Fruit fly (Drosophila melanogaster) whole organism, embryonic: ENCODE measurements around the gene alien.

Experiments
- B-H2 ChIP-seq: fragments of 200-800 bp; sonication (Bioruptor generic); optimal IDR thresholded peaks from 2 replicates; lab custom pipeline; 2018; ENCODE audit warnings: missing biosample characterization, mild to moderate bottlenecking, missing genetic modification characterization
- BtbVII ChIP-seq: fragments of 200-800 bp; sonication (Bioruptor generic); optimal IDR thresholded peaks from 3 replicates; lab custom pipeline; 2017; ENCODE audit warnings: missing biosample characterization, mild to moderate bottlenecking, missing genetic modification characterization
- CG10321 ChIP-seq: fragments of 200-800 bp; sonication (Bioruptor generic); IDR thresholded peaks from 2 replicates; pipeline ENCODE4 v1.3.6; 2022; ENCODE audit warnings: missing biosample characterization, missing genetic modification characterization
- CG14860 ChIP-seq: fragments of 200-800 bp; sonication (Bioruptor generic); IDR thresholded peaks from 3 replicates; pipeline ENCODE4 v1.3.6; 2022; ENCODE audit warnings: missing biosample characterization, missing genetic modification characterization; ENCODE audit not compliant: partially characterized antibody
- CG1529 ChIP-seq: fragments of 200-800 bp; sonication (Bioruptor generic); optimal IDR thresholded peaks from 3 replicates; lab custom pipeline; 2018; ENCODE audit warnings: missing biosample characterization, missing genetic modification characterization
- CG15514 ChIP-seq: fragments of 200-800 bp; sonication (Bioruptor generic); optimal IDR thresholded peaks from 3 replicates; lab custom pipeline; 2017; ENCODE audit warnings: missing biosample characterization, missing genetic modification characterization, mild to moderate bottlenecking, moderate library complexity, missing genetic modification reagents
- CG1603 ChIP-seq: fragments of 200-800 bp; sonication (Bioruptor generic); optimal IDR thresholded peaks from 2 replicates; lab custom pipeline; 2019; ENCODE audit warnings: missing biosample characterization, mild to moderate bottlenecking, missing genetic modification characterization, moderate library complexity
- CG18619 ChIP-seq: fragments of 200-800 bp; sonication (Bioruptor generic); optimal IDR thresholded peaks from 3 replicates; lab custom pipeline; 2017; ENCODE audit warnings: missing biosample characterization, mild to moderate bottlenecking, missing genetic modification characterization
- CG2199 ChIP-seq: fragments of 200-800 bp; sonication (Bioruptor generic); IDR thresholded peaks from 3 replicates; pipeline ENCODE4 v1.3.6; 2022; ENCODE audit warnings: missing biosample characterization, missing genetic modification characterization
- CG2889 ChIP-seq: fragments of 200-800 bp; sonication (Bioruptor generic); IDR thresholded peaks from 3 replicates; pipeline ENCODE4 v1.3.6; 2022; ENCODE audit warnings: missing biosample characterization, missing genetic modification characterization
- CG30431 ChIP-seq: fragments of 200-800 bp; sonication (Bioruptor generic); optimal IDR thresholded peaks from 2 replicates; lab custom pipeline; 2017; ENCODE audit warnings: missing biosample characterization, missing genetic modification characterization
- CG3847 ChIP-seq: fragments of 200-800 bp; sonication (Bioruptor generic); IDR thresholded peaks from 2 replicates; pipeline ENCODE4 v1.3.6; 2022; ENCODE audit warnings: missing biosample characterization, missing genetic modification characterization
- CG4282 ChIP-seq: fragments of 200-800 bp; sonication (Bioruptor generic); optimal IDR thresholded peaks from 2 replicates; lab custom pipeline; 2016; ENCODE audit warnings: missing biosample characterization, missing genetic modification characterization
- CG6254 ChIP-seq: fragments of 200-800 bp; sonication (Bioruptor generic); optimal IDR thresholded peaks from 3 replicates; lab custom pipeline; 2017; ENCODE audit warnings: mild to moderate bottlenecking, missing biosample characterization, missing genetic modification reagents, missing genetic modification characterization
- CG6683 ChIP-seq: fragments of 200-800 bp; sonication (Bioruptor generic); optimal IDR thresholded peaks from 2 replicates; lab custom pipeline; 2017; ENCODE audit warnings: missing biosample characterization, mild to moderate bottlenecking, missing genetic modification characterization, missing genetic modification reagents
- CG7963 ChIP-seq: fragments of 200-800 bp; sonication (Bioruptor generic); IDR thresholded peaks from 3 replicates; pipeline ENCODE4 v1.3.6; 2022; ENCODE audit warnings: missing biosample characterization, missing genetic modification characterization; ENCODE audit not compliant: partially characterized antibody
- CG8944 ChIP-seq: fragments of 200-800 bp; sonication (Bioruptor generic); optimal IDR thresholded peaks from 3 replicates; lab custom pipeline; 2016; ENCODE audit warnings: missing biosample characterization, missing genetic modification characterization
- CG9727 ChIP-seq: fragments of 200-800 bp; sonication (Bioruptor generic); optimal IDR thresholded peaks from 3 replicates; lab custom pipeline; 2017; ENCODE audit warnings: missing biosample characterization, mild to moderate bottlenecking, missing genetic modification characterization
- D ChIP-seq, 2 experiments: fragments of 200-800 bp in 1 of 2; fragments of >200 bp in 1 of 2; sonication (Bioruptor generic) in 1 of 2; optimal IDR thresholded peaks; 2 replicates in 1 of 2; 3 replicates in 1 of 2; lab custom pipeline; 2017; ENCODE audit warnings: mild to moderate bottlenecking in 1 of 2, missing biosample characterization in 1 of 2, missing genetic modification characterization in 1 of 2, missing genetic modification reagents in 1 of 2
- Dip2 ChIP-seq: fragments of 200-800 bp; sonication (Bioruptor generic); IDR thresholded peaks from 2 replicates; pipeline ENCODE4 v1.3.6; 2022; ENCODE audit warnings: missing biosample characterization, missing genetic modification characterization
- ERR ChIP-seq: fragments of 200-800 bp; sonication (Bioruptor generic); optimal IDR thresholded peaks from 2 replicates; lab custom pipeline; 2016; ENCODE audit warnings: missing biosample characterization, missing genetic modification characterization
- Elba2 ChIP-seq: fragments of 200-800 bp; sonication (Bioruptor generic); optimal IDR thresholded peaks from 3 replicates; lab custom pipeline; 2016; ENCODE audit warnings: missing biosample characterization, missing genetic modification characterization
- Hand ChIP-seq: fragments of 200-800 bp; sonication (Bioruptor generic); optimal IDR thresholded peaks from 2 replicates; lab custom pipeline; 2017; ENCODE audit warnings: mild to moderate bottlenecking, missing biosample characterization, missing genetic modification reagents, missing genetic modification characterization
- Kr ChIP-seq: fragments of 200-800 bp; sonication (Bioruptor generic); optimal IDR thresholded peaks from 2 replicates; lab custom pipeline; 2017; ENCODE audit warnings: missing biosample characterization, mild to moderate bottlenecking, missing genetic modification characterization
- MESR4 ChIP-seq: fragments of 200-800 bp; sonication (Bioruptor generic); optimal IDR thresholded peaks from 2 replicates; lab custom pipeline; 2018; ENCODE audit warnings: missing biosample characterization, mild to moderate bottlenecking, missing genetic modification characterization, moderate library complexity
- Sin3A ChIP-seq: fragments of >200 bp; optimal IDR thresholded peaks from 2 replicates; lab custom pipeline; 2018
- Six4 ChIP-seq: fragments of 200-800 bp; sonication (Bioruptor generic); optimal IDR thresholded peaks from 2 replicates; lab custom pipeline; 2016; ENCODE audit warnings: missing biosample characterization, missing genetic modification characterization
- Sox102F ChIP-seq: fragments of 200-800 bp; sonication (Bioruptor generic); optimal IDR thresholded peaks from 2 replicates; lab custom pipeline; 2018; ENCODE audit warnings: missing biosample characterization, mild to moderate bottlenecking, missing genetic modification characterization, moderate library complexity
- Taf1 ChIP-seq: fragments of 200-800 bp; sonication (Bioruptor generic); IDR thresholded peaks from 2 replicates; pipeline ENCODE4 v1.3.6; 2022; ENCODE audit warnings: missing biosample characterization, missing genetic modification characterization
- ac ChIP-seq: fragments of 200-800 bp; sonication (Bioruptor generic); optimal IDR thresholded peaks from 3 replicates; lab custom pipeline; 2017; ENCODE audit warnings: missing biosample characterization, mild to moderate bottlenecking, missing genetic modification characterization
- bbx ChIP-seq: fragments of 200-800 bp; sonication (Bioruptor generic); IDR thresholded peaks from 2 replicates; pipeline ENCODE4 v1.3.6; 2022; ENCODE audit warnings: missing biosample characterization, missing genetic modification characterization; ENCODE audit not compliant: partially characterized antibody
- corto ChIP-seq: fragments of 200-800 bp; sonication (Bioruptor generic); optimal IDR thresholded peaks from 2 replicates; lab custom pipeline; 2016; ENCODE audit warnings: missing biosample characterization, mild to moderate bottlenecking, missing genetic modification characterization, moderate library complexity
- cwo ChIP-seq: fragments of 200-800 bp; sonication (Bioruptor generic); optimal IDR thresholded peaks from 3 replicates; lab custom pipeline; 2017; ENCODE audit warnings: missing biosample characterization, missing genetic modification characterization, mild to moderate bottlenecking, moderate library complexity, missing genetic modification reagents
- fd3F ChIP-seq: fragments of 200-800 bp; sonication (Bioruptor generic); optimal IDR thresholded peaks from 2 replicates; lab custom pipeline; 2018; ENCODE audit warnings: missing biosample characterization, mild to moderate bottlenecking, missing genetic modification characterization, moderate library complexity
- fd96Cb ChIP-seq: fragments of 200-800 bp; sonication (Bioruptor generic); optimal IDR thresholded peaks from 2 replicates; lab custom pipeline; 2018; ENCODE audit warnings: missing biosample characterization, mild to moderate bottlenecking, missing genetic modification characterization, moderate library complexity
- nmo ChIP-seq: fragments of 200-800 bp; sonication (Bioruptor generic); optimal IDR thresholded peaks from 2 replicates; lab custom pipeline; 2018; ENCODE audit warnings: missing biosample characterization, mild to moderate bottlenecking, missing genetic modification characterization, moderate library complexity
- onecut ChIP-seq: fragments of 200-800 bp; sonication (Bioruptor generic); IDR thresholded peaks from 2 replicates; pipeline ENCODE4 v1.3.6; 2022; ENCODE audit warnings: missing biosample characterization, missing genetic modification characterization
- p53 ChIP-seq: fragments of 200-800 bp; sonication (Bioruptor generic); optimal IDR thresholded peaks from 2 replicates; lab custom pipeline; 2016; ENCODE audit warnings: missing biosample characterization, missing genetic modification characterization
- pzg ChIP-seq: fragments of 200-800 bp; sonication (Bioruptor generic); optimal IDR thresholded peaks from 3 replicates; lab custom pipeline; 2018; ENCODE audit warnings: missing biosample characterization, mild to moderate bottlenecking, missing genetic modification characterization, moderate library complexity
- salm ChIP-seq: fragments of 200-800 bp; sonication (Bioruptor generic); optimal IDR thresholded peaks from 2 replicates; lab custom pipeline; 2018; ENCODE audit warnings: missing biosample characterization, mild to moderate bottlenecking, missing genetic modification characterization
- sc ChIP-seq, 3 experiments: fragments of >200 bp in 2 of 3; fragments of 200-800 bp in 1 of 3; sonication (Bioruptor generic) in 1 of 3; optimal IDR thresholded peaks; 2 replicates in 2 of 3; 3 replicates in 1 of 3; lab custom pipeline; 2017; ENCODE audit warnings: mild to moderate bottlenecking in 1 of 3, missing biosample characterization in 1 of 3, missing genetic modification characterization in 1 of 3, missing genetic modification reagents in 1 of 3
- scrt ChIP-seq: fragments of 200-800 bp; sonication (Bioruptor generic); optimal IDR thresholded peaks from 2 replicates; lab custom pipeline; 2018; ENCODE audit warnings: missing biosample characterization, mild to moderate bottlenecking, missing genetic modification characterization, moderate library complexity
- sens ChIP-seq: fragments of 200-800 bp; sonication (Bioruptor generic); peaks from one replicate; lab custom pipeline; 2016; ENCODE audit warnings: missing biosample characterization, missing genetic modification characterization
- sna ChIP-seq: fragments of 200-800 bp; sonication (Bioruptor generic); IDR thresholded peaks from 2 replicates; pipeline ENCODE4 v1.3.6; 2022; ENCODE audit warnings: missing biosample characterization, missing genetic modification characterization; ENCODE audit not compliant: partially characterized antibody
- tio ChIP-seq: fragments of 200-800 bp; sonication (Bioruptor generic); optimal IDR thresholded peaks from 2 replicates; lab custom pipeline; 2017; ENCODE audit warnings: missing biosample characterization, missing genetic modification characterization, inconsistent platforms
- trem ChIP-seq: fragments of 200-800 bp; optimal IDR thresholded peaks from 3 replicates; lab custom pipeline; 2019; ENCODE audit warnings: missing biosample characterization, mild to moderate bottlenecking, missing genetic modification characterization, moderate library complexity
- wor ChIP-seq: fragments of 200-800 bp; sonication (Bioruptor generic); IDR thresholded peaks from 2 replicates; pipeline ENCODE4 v1.3.6; 2022; ENCODE audit warnings: missing biosample characterization, missing genetic modification characterization
- zfh2 ChIP-seq: fragments of 200-800 bp; sonication (Bioruptor generic); optimal IDR thresholded peaks from 2 replicates; lab custom pipeline; 2016; ENCODE audit warnings: missing biosample characterization, missing genetic modification characterization

The alien gene

dm6 chr2L:8949919-8950722, 47.1 kb downstream of the alien start (continued):
- TF ChIP-seq onecut (GFP tag; lab: Robert Waterston, UW) = no peak
- no peak for TF ChIP-seq p53 (GFP tag; lab: Kevin White, UChicago)
- no peak for TF ChIP-seq corto (GFP tag; lab: Kevin White, UChicago)
- TF ChIP-seq CG18619 (GFP tag; lab: Kevin White, UChicago) = no peak
- no peak for TF ChIP-seq salm (tag; lab: Kevin White, UChicago)
- no peak for TF ChIP-seq ERR (GFP tag; lab: Kevin White, UChicago)
- TF ChIP-seq sens (GFP tag; lab: Kevin White, UChicago) = peak; percentile 87
- TF ChIP-seq Six4 (GFP tag; lab: Kevin White, UChicago) = no peak
- TF ChIP-seq ac (GFP tag; lab: Kevin White, UChicago) = no peak
- no peak for TF ChIP-seq CG8944 (GFP tag; lab: Kevin White, UChicago)
- no peak for TF ChIP-seq CG4282 (GFP tag; lab: Kevin White, UChicago)
- no peak for TF ChIP-seq CG2889 (GFP tag; lab: Robert Waterston, UW)
- TF ChIP-seq CG6254 (GFP tag; lab: Kevin White, UChicago) = no peak
- TF ChIP-seq Sox102F (GFP tag; lab: Kevin White, UChicago) = no peak
- TF ChIP-seq tio = peak; percentile 13
- TF ChIP-seq CG10321 = no peak
- TF ChIP-seq trem (tag; lab: Kevin White, UChicago) = no peak
- no peak for TF ChIP-seq BtbVII (GFP tag; lab: Kevin White, UChicago)
- no peak for TF ChIP-seq cwo
- no peak for TF ChIP-seq wor (GFP tag; lab: Robert Waterston, UW)
- no peak for TF ChIP-seq scrt (GFP tag; lab: Kevin White, UChicago)
- TF ChIP-seq fd96Cb (tag; lab: Kevin White, UChicago) = no peak
- TF ChIP-seq CG1603 = no peak
- no peak for TF ChIP-seq zfh2
- TF ChIP-seq fd3F (GFP tag; lab: Kevin White, UChicago) = no peak
- peak; percentile 32 for TF ChIP-seq CG9727 (GFP tag; lab: Kevin White, UChicago)
- no peak for TF ChIP-seq CG6683 (GFP tag; lab: Kevin White, UChicago)
- no peak for TF ChIP-seq D (optimal IDR thresholded peaks at IDR 0.05; lab: Kevin White, UChicago)
- TF ChIP-seq D (GFP tag; optimal IDR thresholded peaks at IDR 0.05; lab: Kevin White, UChicago) = peak; percentile 30
- no peak for TF ChIP-seq Kr (GFP tag; lab: Kevin White, UChicago)
- no peak for TF ChIP-seq Taf1 (GFP tag; lab: Robert Waterston, UW)
- TF ChIP-seq bbx (GFP tag; lab: Robert Waterston, UW) = no peak
- TF ChIP-seq Elba2 (GFP tag; lab: Kevin White, UChicago) = peak; percentile 64
- TF ChIP-seq sc (optimal IDR thresholded peaks at IDR 0.05; lab: Kevin White, UChicago) = no peak
- no peak for TF ChIP-seq sc (GFP tag; optimal IDR thresholded peaks at IDR 0.05; lab: Kevin White, UChicago)
- TF ChIP-seq CG15514 = no peak
- TF ChIP-seq CG14860 (GFP tag; lab: Robert Waterston, UW) = no peak
- TF ChIP-seq Dip2 = no peak
- no peak for TF ChIP-seq B-H2 (GFP tag; lab: Kevin White, UChicago)
- TF ChIP-seq CG30431 = no peak
- TF ChIP-seq CG2199 (GFP tag; lab: Robert Waterston, UW) = peak; percentile 67; the same call in 1 of the 3 replicates
- TF ChIP-seq nmo (GFP tag; lab: Kevin White, UChicago) = peak; percentile 20
- TF ChIP-seq CG7963 (GFP tag; lab: Robert Waterston, UW) = no peak
- TF ChIP-seq sna = no peak
- no peak for TF ChIP-seq pzg (GFP tag; lab: Kevin White, UChicago)
- no peak for TF ChIP-seq Sin3A (lab: Kevin White, UChicago)
- TF ChIP-seq CG3847 = no peak
- TF ChIP-seq Hand = no peak
- no peak for TF ChIP-seq MESR4 (GFP tag; lab: Kevin White, UChicago)
- TF ChIP-seq CG1529 (GFP tag; lab: Kevin White, UChicago) = no peak
